Fruit fly (Drosophila melanogaster) whole organism, embryonic: ENCODE data around the gene CG3598.

Experiments used
- Adf1 ChIP-seq: fragments of 200-800 bp; sonication (Bioruptor generic); IDR thresholded peaks from 2 replicates; pipeline ENCODE4 v1.3.6; 2022; ENCODE audit warnings: missing biosample characterization, missing genetic modification characterization
- Blimp-1 ChIP-seq: fragments of 200-800 bp; sonication (Bioruptor generic); optimal IDR thresholded peaks from 3 replicates; lab custom pipeline; 2018; ENCODE audit warnings: missing biosample characterization, missing genetic modification characterization, mild to moderate bottlenecking, moderate library complexity, missing genetic modification reagents
- CG10979 ChIP-seq: fragments of 200-800 bp; sonication (Bioruptor generic); optimal IDR thresholded peaks from 2 replicates; lab custom pipeline; 2018; ENCODE audit warnings: missing biosample characterization, mild to moderate bottlenecking, missing genetic modification characterization, moderate library complexity
- CG11456 ChIP-seq: fragments of 200-800 bp; sonication (Bioruptor generic); IDR thresholded peaks from 3 replicates; pipeline ENCODE4 v1.3.6; 2022; ENCODE audit warnings: missing biosample characterization, missing genetic modification characterization
- CG12155 ChIP-seq: fragments of 200-800 bp; sonication (Bioruptor generic); optimal IDR thresholded peaks from 3 replicates; lab custom pipeline; 2016; ENCODE audit warnings: missing biosample characterization, missing genetic modification characterization
- CG1233 ChIP-seq: fragments of 200-800 bp; sonication (Bioruptor generic); optimal IDR thresholded peaks from 4 replicates; lab custom pipeline; 2018; ENCODE audit warnings: missing biosample characterization, mild to moderate bottlenecking, missing genetic modification characterization
- CG12391 ChIP-seq: fragments of 200-800 bp; sonication (Bioruptor generic); optimal IDR thresholded peaks from 3 replicates; lab custom pipeline; 2018; ENCODE audit warnings: missing biosample characterization, mild to moderate bottlenecking, missing genetic modification characterization, moderate library complexity
- CG12744 ChIP-seq: fragments of 200-800 bp; sonication (Bioruptor generic); optimal IDR thresholded peaks from 2 replicates; lab custom pipeline; 2016; ENCODE audit warnings: missing biosample characterization, missing genetic modification characterization
- CG12942 ChIP-seq: fragments of 200-800 bp; sonication (Bioruptor generic); optimal IDR thresholded peaks from 3 replicates; lab custom pipeline; 2016; ENCODE audit warnings: missing biosample characterization, missing genetic modification characterization
- CG13296 ChIP-seq: fragments of 200-800 bp; sonication (Bioruptor generic); optimal IDR thresholded peaks from 3 replicates; lab custom pipeline; 2018; ENCODE audit warnings: missing biosample characterization, mild to moderate bottlenecking, missing genetic modification characterization
- CG13424 ChIP-seq: fragments of 200-800 bp; sonication (Bioruptor generic); optimal IDR thresholded peaks from 2 replicates; lab custom pipeline; 2019; ENCODE audit warnings: missing biosample characterization, mild to moderate bottlenecking, missing genetic modification characterization, moderate library complexity
- CG15269 ChIP-seq: fragments of 200-800 bp; sonication (Bioruptor generic); optimal IDR thresholded peaks from 2 replicates; lab custom pipeline; 2018; ENCODE audit warnings: missing biosample characterization, mild to moderate bottlenecking, missing genetic modification characterization, moderate library complexity
- CG1602 ChIP-seq: fragments of 200-800 bp; sonication (Bioruptor generic); optimal IDR thresholded peaks from 3 replicates; lab custom pipeline; 2016; ENCODE audit warnings: missing biosample characterization, missing genetic modification characterization
- CG17802 ChIP-seq: fragments of 200-800 bp; sonication (Bioruptor generic); optimal IDR thresholded peaks from 2 replicates; lab custom pipeline; 2018; ENCODE audit warnings: missing biosample characterization, mild to moderate bottlenecking, missing genetic modification characterization, moderate library complexity
- CG3407 ChIP-seq: fragments of 200-800 bp; sonication (Bioruptor generic); optimal IDR thresholded peaks from 2 replicates; lab custom pipeline; 2018; ENCODE audit warnings: missing biosample characterization, mild to moderate bottlenecking, missing genetic modification characterization
- CG3838 ChIP-seq: fragments of 200-800 bp; sonication (Bioruptor generic); optimal IDR thresholded peaks from 3 replicates; lab custom pipeline; 2016; ENCODE audit warnings: missing biosample characterization, missing genetic modification characterization
- CG3847 ChIP-seq: fragments of 200-800 bp; sonication (Bioruptor generic); IDR thresholded peaks from 2 replicates; pipeline ENCODE4 v1.3.6; 2022; ENCODE audit warnings: missing biosample characterization, missing genetic modification characterization
- CG4404 ChIP-seq: fragments of 200-800 bp; sonication (Bioruptor generic); IDR thresholded peaks from 2 replicates; pipeline ENCODE4 v1.3.6; 2022; ENCODE audit warnings: missing biosample characterization, missing genetic modification characterization
- CG4424 ChIP-seq: fragments of 200-800 bp; sonication (Bioruptor generic); optimal IDR thresholded peaks from 3 replicates; lab custom pipeline; 2016; ENCODE audit warnings: missing biosample characterization, missing genetic modification characterization
- CG4730 ChIP-seq: fragments of 200-800 bp; sonication (Bioruptor generic); IDR thresholded peaks from 2 replicates; pipeline ENCODE4 v1.3.6; 2022; ENCODE audit warnings: missing biosample characterization, missing genetic modification characterization
- CG6689 ChIP-seq: fragments of 200-800 bp; sonication (Bioruptor generic); IDR thresholded peaks from 2 replicates; pipeline ENCODE4 v1.3.6; 2022; ENCODE audit warnings: missing biosample characterization, missing genetic modification characterization
- CG7556 ChIP-seq: fragments of 200-800 bp; sonication (Bioruptor generic); optimal IDR thresholded peaks from 2 replicates; lab custom pipeline; 2017; ENCODE audit warnings: missing biosample characterization, mild to moderate bottlenecking, missing genetic modification characterization
- CG9609 ChIP-seq: fragments of 200-800 bp; sonication (Bioruptor generic); optimal IDR thresholded peaks from 3 replicates; lab custom pipeline; 2016; ENCODE audit warnings: missing biosample characterization, missing genetic modification characterization
- CHES-1-like ChIP-seq: fragments of 200-800 bp; sonication (Bioruptor generic); optimal IDR thresholded peaks from 2 replicates; lab custom pipeline; 2016; ENCODE audit warnings: missing biosample characterization, missing genetic modification characterization
- Ets65A ChIP-seq: fragments of 200-800 bp; sonication (Bioruptor generic); peaks from one replicate; lab custom pipeline; 2016; ENCODE audit warnings: missing biosample characterization, missing genetic modification characterization
- H2.0 ChIP-seq: fragments of 200-800 bp; sonication (Bioruptor generic); IDR thresholded peaks from 2 replicates; pipeline ENCODE4 v1.3.6; 2022; ENCODE audit warnings: missing biosample characterization, missing genetic modification characterization
- Hand ChIP-seq: fragments of 200-800 bp; sonication (Bioruptor generic); optimal IDR thresholded peaks from 2 replicates; lab custom pipeline; 2017; ENCODE audit warnings: mild to moderate bottlenecking, missing biosample characterization, missing genetic modification reagents, missing genetic modification characterization
- Hr3 ChIP-seq: fragments of 200-800 bp; sonication (Bioruptor generic); optimal IDR thresholded peaks from 3 replicates; lab custom pipeline; 2016; ENCODE audit warnings: missing biosample characterization, missing genetic modification characterization
- Myb ChIP-seq: fragments of 200-800 bp; sonication (Bioruptor generic); optimal IDR thresholded peaks from 2 replicates; lab custom pipeline; 2016; ENCODE audit warnings: missing biosample characterization, missing genetic modification characterization
- Sry-δ ChIP-seq: fragments of 200-800 bp; sonication (Bioruptor generic); optimal IDR thresholded peaks from 2 replicates; lab custom pipeline; 2016; ENCODE audit warnings: missing biosample characterization, missing genetic modification characterization
- az2 ChIP-seq: fragments of 200-800 bp; sonication (Bioruptor generic); optimal IDR thresholded peaks from 3 replicates; lab custom pipeline; 2016; ENCODE audit warnings: missing biosample characterization, missing genetic modification characterization
- bowl ChIP-seq: fragments of 200-800 bp; sonication (Bioruptor generic); IDR thresholded peaks from 2 replicates; pipeline ENCODE4 v1.3.6; 2022; ENCODE audit warnings: missing biosample characterization, missing genetic modification characterization
- cg ChIP-seq: fragments of 200-800 bp; sonication (Bioruptor generic); optimal IDR thresholded peaks from 3 replicates; lab custom pipeline; 2019; ENCODE audit warnings: missing biosample characterization, mild to moderate bottlenecking, missing genetic modification characterization, moderate library complexity
- gce ChIP-seq: fragments of 200-800 bp; sonication (Bioruptor generic); IDR thresholded peaks from 3 replicates; pipeline ENCODE4 v1.3.6; 2022; ENCODE audit warnings: missing biosample characterization, missing genetic modification characterization
- gt ChIP-seq: fragments of 200-800 bp; sonication (Bioruptor generic); IDR thresholded peaks from 2 replicates; pipeline ENCODE4 v1.3.6; 2022; ENCODE audit warnings: missing biosample characterization, missing genetic modification characterization
- hkb ChIP-seq, 2 experiments: fragments of 200-800 bp in 1 of 2; fragments of >200 bp in 1 of 2; sonication (Bioruptor generic) in 1 of 2; IDR thresholded peaks in 1 of 2; optimal IDR thresholded peaks in 1 of 2; 2 replicates each; pipeline versions ENCODE4 v1.3.6 to Lab custom; 2017 to 2022; ENCODE audit warnings: missing biosample characterization in 1 of 2, missing genetic modification characterization in 1 of 2
- jing ChIP-seq: fragments of 200-800 bp; sonication (Bioruptor generic); optimal IDR thresholded peaks from 2 replicates; lab custom pipeline; 2018; ENCODE audit warnings: missing biosample characterization, mild to moderate bottlenecking, missing genetic modification characterization
- lov ChIP-seq, 2 experiments: fragments of 200-800 bp in 1 of 2; fragments of >200 bp in 1 of 2; sonication (Bioruptor generic) in 1 of 2; IDR thresholded peaks in 1 of 2; optimal IDR thresholded peaks in 1 of 2; 2 replicates in 1 of 2; 3 replicates in 1 of 2; pipeline versions ENCODE4 v1.3.6 to Lab custom; 2017 to 2022; ENCODE audit warnings: missing biosample characterization in 1 of 2, missing genetic modification characterization in 1 of 2
- pan ChIP-seq, 4 experiments: fragments of >200 bp in 3 of 4; fragments of 200-800 bp in 1 of 4; sonication (Bioruptor generic) in 1 of 4; optimal IDR thresholded peaks in 3 of 4; IDR thresholded peaks in 1 of 4; 2 replicates each; pipeline versions ENCODE4 v1.3.6 to Lab custom; 2017 to 2022; ENCODE audit warnings: missing biosample characterization in 2 of 4, missing genetic modification characterization in 2 of 4, mixed read lengths in 1 of 4
- peb ChIP-seq: fragments of 200-800 bp; sonication (Bioruptor generic); IDR thresholded peaks from 2 replicates; pipeline ENCODE4 v1.3.6; 2022; ENCODE audit warnings: missing biosample characterization, missing genetic modification characterization
- pho ChIP-seq: fragments of 200-800 bp; sonication (Bioruptor generic); optimal IDR thresholded peaks from 2 replicates; lab custom pipeline; 2016; ENCODE audit warnings: missing biosample characterization, missing genetic modification characterization
- prd ChIP-seq, 3 experiments: fragments of >200 bp in 2 of 3; fragments of 200-800 bp in 1 of 3; sonication (Bioruptor generic) in 1 of 3; optimal IDR thresholded peaks in 2 of 3; IDR thresholded peaks in 1 of 3; 2 replicates in 2 of 3; 3 replicates in 1 of 3; pipeline versions ENCODE4 v1.3.6 to Lab custom; 2017 to 2022; ENCODE audit warnings: missing biosample characterization in 1 of 3, missing genetic modification characterization in 1 of 3
- ro ChIP-seq: fragments of 200-800 bp; sonication (Bioruptor generic); IDR thresholded peaks from 2 replicates; pipeline ENCODE4 v1.3.6; 2022; ENCODE audit warnings: missing biosample characterization, missing genetic modification characterization
- run ChIP-seq: fragments of 200-800 bp; sonication (Bioruptor generic); optimal IDR thresholded peaks from 3 replicates; lab custom pipeline; 2018; ENCODE audit warnings: missing biosample characterization, mild to moderate bottlenecking, missing genetic modification characterization
- shn ChIP-seq: fragments of 200-800 bp; sonication (Bioruptor generic); optimal IDR thresholded peaks from 3 replicates; lab custom pipeline; 2016; ENCODE audit warnings: missing biosample characterization, missing genetic modification characterization
- so ChIP-seq: fragments of 200-800 bp; sonication (Bioruptor generic); IDR thresholded peaks from 3 replicates; pipeline ENCODE4 v1.3.6; 2022; ENCODE audit warnings: missing biosample characterization, missing genetic modification characterization
- tgo ChIP-seq: fragments of 200-800 bp; sonication (Bioruptor generic); IDR thresholded peaks from 3 replicates; pipeline ENCODE4 v1.3.6; 2022; ENCODE audit warnings: missing biosample characterization, missing genetic modification characterization
- tx ChIP-seq: fragments of 200-800 bp; sonication (Bioruptor generic); optimal IDR thresholded peaks from 2 replicates; lab custom pipeline; 2016; ENCODE audit warnings: missing biosample characterization, missing genetic modification characterization
- z ChIP-seq: fragments of 200-800 bp; sonication (Bioruptor generic); IDR thresholded peaks from 3 replicates; pipeline ENCODE4 v1.3.6; 2022; ENCODE audit warnings: missing biosample characterization, missing genetic modification characterization

Gene CG3598

dm6 chrX:2919742-2920141 is 17.1 kb upstream of the CG3598 start, which contains the start of gene CG3588 (continued):
- TF ChIP-seq Myb (GFP tag; lab: Kevin White, UChicago) = peak; percentile 58
- peak; percentile 58 for TF ChIP-seq CG12391 (tag; lab: Kevin White, UChicago)
- peak; percentile 37; the same call in 1 of the 2 replicates for TF ChIP-seq CG4404
- peak; percentile 54 for TF ChIP-seq tx (GFP tag; lab: Kevin White, UChicago)
- TF ChIP-seq tgo = peak; percentile 80
- peak; percentile 67 for TF ChIP-seq CG13424 (tag; lab: Kevin White, UChicago)
- peak; percentile 22 for TF ChIP-seq shn (GFP tag; lab: Kevin White, UChicago)
- TF ChIP-seq CG3847 = peak; percentile 83
- 0 out of 2 replicates have a peak, but pooled peaks have one; percentile 32 for TF ChIP-seq bowl (GFP tag; lab: Robert Waterston, UW)
- no peak for TF ChIP-seq run
- TF ChIP-seq CG12942 (GFP tag; lab: Kevin White, UChicago) = peak; percentile 16
- peak; percentile 61 for TF ChIP-seq CG7556
- TF ChIP-seq CG12744 (GFP tag; lab: Kevin White, UChicago) = peak; percentile 81
- peak; percentile 56; the same call in 1 of the 3 replicates for TF ChIP-seq gce (GFP tag; lab: Robert Waterston, UW)
- TF ChIP-seq Sry-δ (GFP tag; lab: Kevin White, UChicago) = no peak
- no peak for TF ChIP-seq prd (optimal IDR thresholded peaks at IDR 0.05; lab: Kevin White, UChicago)
- peak; percentile 75 for TF ChIP-seq prd (GFP tag; IDR thresholded peaks at IDR 0.05; lab: Robert Waterston, UW)
- TF ChIP-seq CG1602 (GFP tag; lab: Kevin White, UChicago) = peak; percentile 55
- peak; percentile 75 for TF ChIP-seq CG13296 (GFP tag; lab: Kevin White, UChicago)
- TF ChIP-seq so (GFP tag; lab: Robert Waterston, UW) = no peak
- peak; percentile 74 for TF ChIP-seq CHES-1-like
- TF ChIP-seq ro (GFP tag; lab: Robert Waterston, UW) = no peak
- peak; percentile 59 for TF ChIP-seq CG1233 (GFP tag; lab: Kevin White, UChicago)
- TF ChIP-seq CG12155 (GFP tag; lab: Kevin White, UChicago) = peak; percentile 70
- TF ChIP-seq Ets65A (GFP tag; lab: Kevin White, UChicago) = peak; percentile 82
- TF ChIP-seq cg (GFP tag; lab: Kevin White, UChicago) = no peak
- TF ChIP-seq peb (GFP tag; lab: Robert Waterston, UW) = peak; percentile 42; the same call in 1 of the 2 replicates
- peak; percentile 29 for TF ChIP-seq Hand (GFP tag; lab: Kevin White, UChicago)
- TF ChIP-seq z = no peak
- TF ChIP-seq CG17802 (tag; lab: Kevin White, UChicago) = peak; percentile 11
- peak; percentile 81 for TF ChIP-seq CG15269 (tag; lab: Kevin White, UChicago)
- TF ChIP-seq CG4424 (GFP tag; lab: Kevin White, UChicago) = peak; percentile 60
- TF ChIP-seq CG11456 (GFP tag; lab: Robert Waterston, UW) = peak; percentile 88
- TF ChIP-seq lov (optimal IDR thresholded peaks at IDR 0.05; lab: Kevin White, UChicago) = no peak
- TF ChIP-seq lov (GFP tag; IDR thresholded peaks at IDR 0.05; lab: Robert Waterston, UW) = 0 out of 3 replicates have a peak, but pooled peaks have one; percentile 14
- TF ChIP-seq Hr3 (GFP tag; lab: Kevin White, UChicago) = peak; percentile 53
- TF ChIP-seq CG6689 = peak; percentile 71
- TF ChIP-seq Adf1 (GFP tag; lab: Robert Waterston, UW) = peak; percentile 38; the same call in 1 of the 2 replicates
- peak; percentile 1 for TF ChIP-seq jing (GFP tag; lab: Kevin White, UChicago)
- TF ChIP-seq pho (GFP tag; lab: Kevin White, UChicago) = peak; percentile 82
- TF ChIP-seq CG10979 = peak; percentile 40
- no peak for TF ChIP-seq CG3407 (GFP tag; lab: Kevin White, UChicago)
- no peak for TF ChIP-seq hkb (optimal IDR thresholded peaks at IDR 0.05; lab: Kevin White, UChicago)
- peak; percentile 72 for TF ChIP-seq hkb (GFP tag; IDR thresholded peaks at IDR 0.05; lab: Robert Waterston, UW)
- TF ChIP-seq CG9609 (GFP tag; lab: Kevin White, UChicago) = peak; percentile 38
- TF ChIP-seq CG4730 = peak; percentile 69
- peak; percentile 46 for TF ChIP-seq Blimp-1 (GFP tag; lab: Kevin White, UChicago)
- no peak for TF ChIP-seq pan (optimal IDR thresholded peaks at IDR 0.05; lab: Kevin White, UChicago)
- TF ChIP-seq pan (GFP tag; optimal IDR thresholded peaks at IDR 0.05 in 1 of 2, IDR thresholded peaks at IDR 0.05 in 1 of 2) = peak in 1 of 2 experiments; percentile 80
- no peak for TF ChIP-seq gt
- TF ChIP-seq H2.0 (GFP tag; lab: Robert Waterston, UW) = peak; percentile 81
- peak; percentile 21 for TF ChIP-seq CG3838 (GFP tag; lab: Kevin White, UChicago)
- TF ChIP-seq az2 = peak; percentile 52
